Fruit fly (Drosophila melanogaster) whole organism, pupa: ENCODE results near the gene baf.

Experiments
- CG10348 ChIP-seq: fragments of 200-800 bp; sonication (Bioruptor generic); IDR thresholded peaks from 2 replicates; pipeline ENCODE4 v1.3.6; 2022; ENCODE audit warnings: missing biosample characterization, missing genetic modification characterization
- CG12605 ChIP-seq: fragments of 200-800 bp; sonication (Bioruptor generic); IDR thresholded peaks from 2 replicates; pipeline ENCODE4 v1.3.6; 2022; ENCODE audit warnings: missing biosample characterization, missing genetic modification characterization
- CG13204 ChIP-seq: fragments of 200-800 bp; sonication (Bioruptor generic); optimal IDR thresholded peaks from 2 replicates; lab custom pipeline; 2018; ENCODE audit warnings: missing biosample characterization, mild to moderate bottlenecking, missing genetic modification characterization, moderate library complexity
- CG14655 ChIP-seq: fragments of 200-800 bp; sonication (Bioruptor generic); optimal IDR thresholded peaks from 3 replicates; lab custom pipeline; 2017; ENCODE audit warnings: mild to moderate bottlenecking, missing biosample characterization, missing genetic modification reagents, missing genetic modification characterization
- CG15710 ChIP-seq: fragments of 200-800 bp; sonication (Bioruptor generic); optimal IDR thresholded peaks from 2 replicates; lab custom pipeline; 2018; ENCODE audit warnings: missing biosample characterization, mild to moderate bottlenecking, missing genetic modification characterization, moderate library complexity
- CG17806 ChIP-seq: fragments of 200-800 bp; sonication (Bioruptor generic); optimal IDR thresholded peaks from 2 replicates; lab custom pipeline; 2018; ENCODE audit warnings: missing biosample characterization, mild to moderate bottlenecking, missing genetic modification characterization, moderate library complexity
- CG32121 ChIP-seq: fragments of 200-800 bp; sonication (Bioruptor generic); IDR thresholded peaks from 2 replicates; pipeline ENCODE4 v1.3.6; 2022; ENCODE audit warnings: missing biosample characterization, missing genetic modification characterization
- CG34367 ChIP-seq: fragments of 200-800 bp; sonication (Bioruptor generic); optimal IDR thresholded peaks from 2 replicates; lab custom pipeline; 2018; ENCODE audit warnings: missing biosample characterization, mild to moderate bottlenecking, missing genetic modification characterization
- CG4496 ChIP-seq: fragments of 200-800 bp; sonication (Bioruptor generic); IDR thresholded peaks from 3 replicates; pipeline ENCODE4 v1.3.6; 2022; ENCODE audit warnings: missing biosample characterization, missing genetic modification characterization
- CG8159 ChIP-seq: fragments of 200-800 bp; sonication (Bioruptor generic); optimal IDR thresholded peaks from 3 replicates; lab custom pipeline; 2018; ENCODE audit warnings: missing biosample characterization, mild to moderate bottlenecking, missing genetic modification characterization, moderate library complexity
- CG8301 ChIP-seq: fragments of 200-800 bp; sonication (Bioruptor generic); optimal IDR thresholded peaks from 2 replicates; lab custom pipeline; 2018; ENCODE audit warnings: missing biosample characterization, mild to moderate bottlenecking, missing genetic modification characterization
- CG9948 ChIP-seq: fragments of 200-800 bp; sonication (Bioruptor generic); optimal IDR thresholded peaks from 2 replicates; lab custom pipeline; 2018; ENCODE audit warnings: missing biosample characterization, mild to moderate bottlenecking, missing genetic modification characterization, moderate library complexity
- D1 ChIP-seq: fragments of 200-800 bp; sonication (Bioruptor generic); optimal IDR thresholded peaks from 2 replicates; lab custom pipeline; 2018; ENCODE audit warnings: missing biosample characterization, mild to moderate bottlenecking, missing genetic modification characterization, moderate library complexity
- EcR ChIP-seq: fragments of 200-800 bp; sonication (Bioruptor generic); optimal IDR thresholded peaks from 3 replicates; lab custom pipeline; 2019; ENCODE audit warnings: missing biosample characterization, missing genetic modification characterization, mild to moderate bottlenecking, moderate library complexity, missing genetic modification reagents
- Ets98B ChIP-seq: fragments of 200-800 bp; sonication (Bioruptor generic); IDR thresholded peaks from 2 replicates; pipeline ENCODE4 v1.3.6; 2022; ENCODE audit warnings: missing biosample characterization, missing genetic modification characterization
- Pif1A ChIP-seq: fragments of 200-800 bp; sonication (Bioruptor generic); optimal IDR thresholded peaks from 3 replicates; lab custom pipeline; 2016; ENCODE audit warnings: missing biosample characterization, missing genetic modification characterization
- Pif1B ChIP-seq: fragments of 200-800 bp; sonication (Bioruptor generic); optimal IDR thresholded peaks from 3 replicates; lab custom pipeline; 2016; ENCODE audit warnings: missing biosample characterization, missing genetic modification characterization
- Snoo ChIP-seq: fragments of 200-800 bp; sonication (Bioruptor generic); optimal IDR thresholded peaks from 3 replicates; lab custom pipeline; 2017; ENCODE audit warnings: missing biosample characterization, mild to moderate bottlenecking, missing genetic modification characterization, inconsistent platforms
- fd96Ca ChIP-seq: fragments of 200-800 bp; sonication (Bioruptor generic); IDR thresholded peaks from 3 replicates; pipeline ENCODE4 v1.3.6; 2022; ENCODE audit warnings: missing biosample characterization, missing genetic modification characterization
- gl ChIP-seq: fragments of 200-800 bp; sonication (Bioruptor generic); optimal IDR thresholded peaks from 2 replicates; lab custom pipeline; 2018; ENCODE audit warnings: missing biosample characterization, mild to moderate bottlenecking, missing genetic modification characterization
- rn ChIP-seq: fragments of 200-800 bp; sonication (Bioruptor generic); IDR thresholded peaks from 2 replicates; pipeline ENCODE4 v1.3.6; 2022; ENCODE audit warnings: missing biosample characterization, missing genetic modification characterization

baf gene

dm6 chr2L:7998655-7999054 lies 30.6 kb upstream of the baf start, which contains the start of gene Sirup:
TSS of gene Sirup (plus strand) at chr2L:7998869.
- TF ChIP-seq D1 (tag; lab: Kevin White, UChicago) (peak; percentile 59), Pif1B (peak; percentile 16), Snoo (peak; percentile 4), Ets98B (GFP tag; lab: Robert Waterston, UW) (peak; percentile 59; the same call in 1 of the 2 replicates), CG17806 (no peak), CG8301 (tag; lab: Kevin White, UChicago) (no peak), CG12605 (GFP tag; lab: Robert Waterston, UW) (peak; percentile 75), CG8159 (tag; lab: Kevin White, UChicago) (no peak), Pif1A (GFP tag; lab: Kevin White, UChicago) (peak; percentile 48), CG4496 (GFP tag; lab: Robert Waterston, UW) (0 out of 3 replicates have a peak, but pooled peaks have one; percentile 36), CG15710 (tag; lab: Kevin White, UChicago) (peak; percentile 11), fd96Ca (no peak), CG14655 (GFP tag; lab: Kevin White, UChicago) (no peak), EcR (GFP tag; lab: Kevin White, UChicago) (peak; percentile 36), CG10348 (GFP tag; lab: Robert Waterston, UW) (no peak), gl (tag; lab: Kevin White, UChicago) (peak; percentile 9), CG32121 (GFP tag; lab: Robert Waterston, UW) (peak; percentile 42; the same call in 1 of the 2 replicates), CG13204 (GFP tag; lab: Kevin White, UChicago) (peak; percentile 0), CG9948 (tag; lab: Kevin White, UChicago) (no peak), CG34367 (tag; lab: Kevin White, UChicago) (peak; percentile 10), rn (GFP tag; lab: Robert Waterston, UW) (no peak)

dm6 chr2L:8000578-8001040 lies 28.7 kb upstream of the baf start:
- peak; percentile 86 for TF ChIP-seq Pif1A (GFP tag; lab: Kevin White, UChicago)
- peak; percentile 70 for TF ChIP-seq EcR (GFP tag; lab: Kevin White, UChicago)
- TF ChIP-seq CG34367 (tag; lab: Kevin White, UChicago) = peak; percentile 80
- peak; percentile 95 for TF ChIP-seq fd96Ca
- peak; percentile 92 for TF ChIP-seq CG32121 (GFP tag; lab: Robert Waterston, UW)
- TF ChIP-seq CG4496 (GFP tag; lab: Robert Waterston, UW) = peak; percentile 93
- peak; percentile 83 for TF ChIP-seq CG13204 (GFP tag; lab: Kevin White, UChicago)
- TF ChIP-seq CG8159 (tag; lab: Kevin White, UChicago) = peak; percentile 90
- TF ChIP-seq Ets98B (GFP tag; lab: Robert Waterston, UW) = peak; percentile 89
- TF ChIP-seq CG14655 (GFP tag; lab: Kevin White, UChicago) = peak; percentile 98
- peak; percentile 91 for TF ChIP-seq Snoo
- TF ChIP-seq rn (GFP tag; lab: Robert Waterston, UW) = peak; percentile 78; the same call in 1 of the 2 replicates
- TF ChIP-seq D1 (tag; lab: Kevin White, UChicago) = peak; percentile 80
- TF ChIP-seq Pif1B = peak; percentile 92
- peak; percentile 85 for TF ChIP-seq CG15710 (tag; lab: Kevin White, UChicago)
- TF ChIP-seq CG9948 (tag; lab: Kevin White, UChicago) = peak; percentile 93
- TF ChIP-seq CG17806 = peak; percentile 93
- TF ChIP-seq CG10348 (GFP tag; lab: Robert Waterston, UW) = peak; percentile 87
- peak; percentile 92 for TF ChIP-seq gl (tag; lab: Kevin White, UChicago)
- TF ChIP-seq CG12605 (GFP tag; lab: Robert Waterston, UW) = peak; percentile 83
- peak; percentile 97 for TF ChIP-seq CG8301 (tag; lab: Kevin White, UChicago)

DNA sequence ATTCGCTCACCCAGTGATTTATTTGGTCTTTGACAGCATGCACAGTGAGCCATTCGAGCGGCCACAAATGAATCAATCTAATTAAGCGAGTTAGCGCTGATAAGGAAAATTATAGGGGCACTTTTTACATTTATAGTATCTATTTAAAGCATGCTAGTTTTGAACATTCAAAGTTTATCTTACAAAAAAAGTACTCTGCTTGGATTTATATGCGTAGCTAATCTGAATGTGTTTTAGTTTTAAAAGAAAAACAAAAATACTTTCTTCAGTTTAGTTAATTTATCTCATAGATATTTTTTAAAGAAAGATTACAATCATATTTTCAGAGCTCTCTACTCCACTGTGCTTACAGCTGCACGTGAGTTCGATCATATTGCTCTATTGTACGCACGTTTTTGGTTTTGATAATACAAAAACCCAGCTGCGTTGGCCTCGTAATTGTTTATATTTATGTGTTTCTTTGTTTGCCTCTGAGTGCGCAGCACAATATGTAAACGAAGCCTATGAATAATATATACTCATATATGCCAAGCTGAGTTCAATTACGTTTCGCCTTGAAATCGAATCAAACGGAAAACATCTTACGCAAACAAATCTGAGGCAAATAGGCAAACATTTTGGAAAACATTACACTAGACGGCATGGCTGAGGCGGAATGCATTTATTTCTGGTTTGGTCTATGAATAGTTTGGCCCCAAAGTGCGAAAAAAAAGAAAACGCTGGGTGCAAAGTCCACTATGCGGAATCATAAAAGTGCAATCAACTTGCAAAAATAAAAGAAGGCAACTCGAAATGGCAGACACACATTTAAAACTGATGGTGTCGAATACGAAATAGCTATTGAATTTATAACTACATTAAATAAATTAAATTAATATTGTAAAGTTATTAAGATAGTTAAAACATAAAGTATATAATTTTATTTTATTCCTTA lies 27.3 kb upstream of the baf start:
- TF ChIP-seq CG8159 (tag; lab: Kevin White, UChicago) = peak; percentile 89
- peak; percentile 52 for TF ChIP-seq Snoo
- peak; percentile 96 for TF ChIP-seq CG14655 (GFP tag; lab: Kevin White, UChicago)
- peak; percentile 87 for TF ChIP-seq CG17806
- peak; percentile 87 for TF ChIP-seq CG12605 (GFP tag; lab: Robert Waterston, UW)
- TF ChIP-seq CG32121 (GFP tag; lab: Robert Waterston, UW) = peak; percentile 90
- TF ChIP-seq gl (tag; lab: Kevin White, UChicago) = peak; percentile 56
- peak; percentile 77; the same call in 1 of the 2 replicates for TF ChIP-seq rn (GFP tag; lab: Robert Waterston, UW)
- TF ChIP-seq CG9948 (tag; lab: Kevin White, UChicago) = peak; percentile 91
- peak; percentile 80 for TF ChIP-seq CG34367 (tag; lab: Kevin White, UChicago)
- TF ChIP-seq fd96Ca = peak; percentile 87
- peak; percentile 92 for TF ChIP-seq Pif1A (GFP tag; lab: Kevin White, UChicago)
- peak; percentile 85 for TF ChIP-seq Pif1B
- TF ChIP-seq CG8301 (tag; lab: Kevin White, UChicago) = peak; percentile 92
- peak; percentile 46 for TF ChIP-seq CG13204 (GFP tag; lab: Kevin White, UChicago)
- TF ChIP-seq Ets98B (GFP tag; lab: Robert Waterston, UW) = peak; percentile 88
- peak; percentile 75 for TF ChIP-seq D1 (tag; lab: Kevin White, UChicago)
- TF ChIP-seq EcR (GFP tag; lab: Kevin White, UChicago) = peak; percentile 79
- peak; percentile 65; the same call in 1 of the 2 replicates for TF ChIP-seq CG10348 (GFP tag; lab: Robert Waterston, UW)
- TF ChIP-seq CG15710 (tag; lab: Kevin White, UChicago) = peak; percentile 83
- peak; percentile 84 for TF ChIP-seq CG4496 (GFP tag; lab: Robert Waterston, UW)
- TF ChIP-seq, all 21 proteins: peak for 21

DNA sequence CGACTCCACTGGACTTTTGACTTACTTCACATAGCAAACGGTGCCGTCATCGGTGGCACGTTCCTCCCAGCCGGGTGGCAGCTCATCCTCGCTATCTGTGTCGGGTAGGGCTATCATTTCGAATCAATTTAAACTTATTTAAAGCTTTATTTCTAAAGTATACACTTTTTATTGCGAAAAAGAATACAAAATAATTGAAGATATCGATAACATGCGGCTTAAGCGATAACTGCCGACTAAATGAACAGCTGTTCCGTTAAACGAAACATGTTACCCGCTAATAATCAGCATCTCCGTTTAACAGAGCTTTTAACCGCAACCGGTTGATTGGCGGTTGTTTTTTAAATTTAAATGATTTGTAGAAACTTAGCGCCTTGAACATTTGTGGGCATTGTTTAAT lies 25.2 kb upstream of the baf start, which contains the start of gene Wwox:
TSS of gene Wwox (minus strand) at position 215 of the 400 bp plus-strand sequence.
- TF ChIP-seq fd96Ca (no peak), EcR (GFP tag; lab: Kevin White, UChicago) (peak; percentile 21)
